Fruit fly (Drosophila melanogaster): ENCODE measurements around the gene CG12990.

Gene CG12990

dm6 chrX:17679642-17680571 lies 8.2 kb upstream of the CG12990 start (continued):
- TF ChIP-seq CG6808 (GFP tag; optimal IDR thresholded peaks at IDR 0.05) (peak; percentile 59), Sox14 (GFP tag; optimal IDR thresholded peaks at IDR 0.05) (no peak), OdsH (GFP tag; optimal IDR thresholded peaks at IDR 0.05) (peak; percentile 27), salr (GFP tag; optimal IDR thresholded peaks at IDR 0.05) (peak in 1 of 2 experiments; percentile 34), net (GFP tag; optimal IDR thresholded peaks at IDR 0.05) (peak; percentile 21), CG11762 (GFP tag; optimal IDR thresholded peaks at IDR 0.05; ENCODE audit: insufficient read depth) (peak; percentile 49), Sox102F (GFP tag; optimal IDR thresholded peaks at IDR 0.05) (no peak), Hr4 (GFP tag; optimal IDR thresholded peaks at IDR 0.05) (peak; percentile 25), Eip93F (GFP tag; optimal IDR thresholded peaks at IDR 0.05) (no peak), CG10631 (GFP tag; optimal IDR thresholded peaks at IDR 0.05) (peak; percentile 47), lz (GFP tag; optimal IDR thresholded peaks at IDR 0.05) (peak; percentile 16), Met (GFP tag; optimal IDR thresholded peaks at IDR 0.05) (peak; percentile 6), dac (GFP tag; optimal IDR thresholded peaks at IDR 0.05) (no peak), CG9139 (GFP tag; optimal IDR thresholded peaks at IDR 0.05) (peak; percentile 22), Blimp-1 (GFP tag; optimal IDR thresholded peaks at IDR 0.05) (peak; percentile 39), esn (GFP tag; optimal IDR thresholded peaks at IDR 0.05) (peak; percentile 64), eg (GFP tag; IDR thresholded peaks at IDR 0.05) (peak; percentile 34; the same call in 2 of the 3 replicates)

- TF ChIP-seq CG11294 (GFP tag; IDR thresholded peaks at IDR 0.05) (no peak), Hr4 (GFP tag; optimal IDR thresholded peaks at IDR 0.05) (peak; percentile 33), spab (GFP tag; optimal IDR thresholded peaks at IDR 0.05) (peak; percentile 26), CG8319 (GFP tag; optimal IDR thresholded peaks at IDR 0.05) (peak; percentile 34), Ets96B (tag; optimal IDR thresholded peaks at IDR 0.05) (peak; percentile 29), Met (GFP tag; optimal IDR thresholded peaks at IDR 0.05) (peak; percentile 64), CG1621 (tag; optimal IDR thresholded peaks at IDR 0.05) (no peak), Blimp-1 (GFP tag; optimal IDR thresholded peaks at IDR 0.05) (no peak), fd59A (GFP tag; optimal IDR thresholded peaks at IDR 0.05) (peak; percentile 20), CG9139 (GFP tag; optimal IDR thresholded peaks at IDR 0.05) (no peak), CG6792 (GFP tag; optimal IDR thresholded peaks at IDR 0.05) (peak; percentile 57), topi (GFP tag; optimal IDR thresholded peaks at IDR 0.05) (peak; percentile 65), Sox15 (GFP tag; optimal IDR thresholded peaks at IDR 0.05) (peak; percentile 48), CG8119 (GFP tag; IDR thresholded peaks at IDR 0.05) (peak; percentile 66; the same call in 2 of the 3 replicates), Hr39 (GFP tag; optimal IDR thresholded peaks at IDR 0.05) (peak; percentile 39), Smox (GFP tag; optimal IDR thresholded peaks at IDR 0.05) (peak; percentile 49), Sox14 (GFP tag; optimal IDR thresholded peaks at IDR 0.05) (peak; percentile 2), CG15336 (GFP tag; IDR thresholded peaks at IDR 0.05) (peak; percentile 34; the same call in 1 of the 2 replicates), CG7368 (GFP tag; optimal IDR thresholded peaks at IDR 0.05) (peak; percentile 50), CG34406 (GFP tag; optimal IDR thresholded peaks at IDR 0.05) (peak; percentile 60), CG10669 (GFP tag; optimal IDR thresholded peaks at IDR 0.05) (peak; percentile 54), Sox102F (GFP tag; optimal IDR thresholded peaks at IDR 0.05) (peak; percentile 18), OdsH (GFP tag; optimal IDR thresholded peaks at IDR 0.05) (peak; percentile 53), CG3032 (tag; optimal IDR thresholded peaks at IDR 0.05) (peak; percentile 55), salr (GFP tag; optimal IDR thresholded peaks at IDR 0.05) (peak in 1 of 2 experiments; percentile 18), CG6854 (GFP tag; optimal IDR thresholded peaks at IDR 0.05) (no peak), cyc (GFP tag; optimal IDR thresholded peaks at IDR 0.05) (peak; percentile 37), CG31627 (GFP tag; optimal IDR thresholded peaks at IDR 0.05) (peak; percentile 14), net (GFP tag; optimal IDR thresholded peaks at IDR 0.05) (peak; percentile 45), CG16779 (tag; optimal IDR thresholded peaks at IDR 0.05) (no peak), achi (GFP tag; optimal IDR thresholded peaks at IDR 0.05) (peak; percentile 42), fd85E (GFP tag; optimal IDR thresholded peaks at IDR 0.05) (no peak), Eip78C (GFP tag) (peak; percentile 88), Gug (GFP tag; IDR thresholded peaks at IDR 0.05) (no peak), CG3919 (GFP tag; optimal IDR thresholded peaks at IDR 0.05) (peak; percentile 59), CG11762 (GFP tag; optimal IDR thresholded peaks at IDR 0.05; ENCODE audit: insufficient read depth) (peak; percentile 55), svp (GFP tag) (peak; percentile 77), Lpt (GFP tag; optimal IDR thresholded peaks at IDR 0.05) (no peak)
Observed at dm6 chrX:17677953-17678668, 6.4 kb upstream of the CG12990 start.

Measured in whole organism, prepupa.